Fruit fly (Drosophila melanogaster): Measurements from ENCODE around the gene CG3081.

Gene CG3081

dm6 chrX:4691226-4691625 is 47.4 kb upstream of the CG3081 start (continued):
- TF ChIP-seq gem (tag; optimal IDR thresholded peaks at IDR 0.05) (peak; percentile 66), Ptx1 (GFP tag; IDR thresholded peaks at IDR 0.05) (peak; percentile 44; the same call in 1 of the 2 replicates), Gug (GFP tag; IDR thresholded peaks at IDR 0.05) (0 out of 4 replicates have a peak, but pooled peaks have one; percentile 17), CG2712 (tag; optimal IDR thresholded peaks at IDR 0.05) (peak; percentile 52), dpn (GFP tag; optimal IDR thresholded peaks at IDR 0.05) (peak in 1 of 2 experiments; percentile 12), maf-S (GFP tag; optimal IDR thresholded peaks at IDR 0.05) (no peak), jigr1 (GFP tag; IDR thresholded peaks at IDR 0.05) (no peak), trem (tag; optimal IDR thresholded peaks at IDR 0.05) (peak; percentile 1), Opbp (GFP tag; IDR thresholded peaks at IDR 0.05; ENCODE audit: partially characterized antibody) (no peak), mld (GFP tag; IDR thresholded peaks at IDR 0.05; ENCODE audit: partially characterized antibody) (no peak), Drgx (GFP tag; IDR thresholded peaks at IDR 0.05) (0 out of 2 replicates have a peak, but pooled peaks have one; percentile 16), sisA (GFP tag; IDR thresholded peaks at IDR 0.05) (peak; percentile 44; the same call in 1 of the 2 replicates), CG10209 (GFP tag; optimal IDR thresholded peaks at IDR 0.05) (peak; percentile 34), CG2889 (GFP tag; IDR thresholded peaks at IDR 0.05) (no peak), BtbVII (GFP tag; optimal IDR thresholded peaks at IDR 0.05) (peak; percentile 1), cwo (GFP tag; optimal IDR thresholded peaks at IDR 0.05) (peak; percentile 32), Dbx (GFP tag; IDR thresholded peaks at IDR 0.05) (no peak), bowl (GFP tag; IDR thresholded peaks at IDR 0.05) (no peak), bsh (GFP tag; optimal IDR thresholded peaks at IDR 0.05) (peak in 1 of 2 experiments; percentile 32), p53 (GFP tag; optimal IDR thresholded peaks at IDR 0.05) (no peak), Hr3 (GFP tag; optimal IDR thresholded peaks at IDR 0.05) (peak; percentile 6), dmrt99B (tag; optimal IDR thresholded peaks at IDR 0.05) (peak; percentile 34), CG9609 (GFP tag; optimal IDR thresholded peaks at IDR 0.05) (no peak), Hmr (GFP tag; optimal IDR thresholded peaks at IDR 0.05) (peak; percentile 57), zen2 (GFP tag; IDR thresholded peaks at IDR 0.05; ENCODE audit: partially characterized antibody) (no peak), D19A (tag; optimal IDR thresholded peaks at IDR 0.05) (peak; percentile 21), CG10543 (GFP tag; optimal IDR thresholded peaks at IDR 0.05) (no peak), CG10147 (GFP tag; optimal IDR thresholded peaks at IDR 0.05) (peak; percentile 19), CG17802 (tag; optimal IDR thresholded peaks at IDR 0.05) (no peak), NK7.1 (GFP tag; optimal IDR thresholded peaks at IDR 0.05) (no peak), CG12391 (tag; optimal IDR thresholded peaks at IDR 0.05) (peak; percentile 52), CG18764 (GFP tag; optimal IDR thresholded peaks at IDR 0.05) (no peak), PHDP (tag; optimal IDR thresholded peaks at IDR 0.05) (peak; percentile 42), CG7786 (GFP tag; optimal IDR thresholded peaks at IDR 0.05) (no peak), pan (optimal IDR thresholded peaks at IDR 0.05) (no peak), pan (GFP tag; optimal IDR thresholded peaks at IDR 0.05 in 1 of 2, IDR thresholded peaks at IDR 0.05 in 1 of 2) (no peak), pita (GFP tag; optimal IDR thresholded peaks at IDR 0.05) (no peak), ewg (GFP tag; optimal IDR thresholded peaks at IDR 0.05) (peak; percentile 57), CG31441 (GFP tag; IDR thresholded peaks at IDR 0.05) (peak; percentile 36; the same call in 1 of the 2 replicates), h (optimal IDR thresholded peaks at IDR 0.05) (no peak), sima (GFP tag; optimal IDR thresholded peaks at IDR 0.05) (no peak), CG13287 (GFP tag; IDR thresholded peaks at IDR 0.05; ENCODE audit: partially characterized antibody) (no peak), Xrp1 (GFP tag; IDR thresholded peaks at IDR 0.05) (peak; percentile 43; the same call in 1 of the 2 replicates), Aef1 (GFP tag; IDR thresholded peaks at IDR 0.05) (peak; percentile 16; the same call in 1 of the 3 replicates), CG11560 (tag; IDR thresholded peaks at IDR 0.05) (no peak), Atf6 (GFP tag; IDR thresholded peaks at IDR 0.05) (peak; percentile 45; the same call in 1 of the 2 replicates), Max (GFP tag; optimal IDR thresholded peaks at IDR 0.05) (no peak), ATbp (GFP tag; optimal IDR thresholded peaks at IDR 0.05) (peak; percentile 30), Ssrp (tag; optimal IDR thresholded peaks at IDR 0.05) (peak; percentile 40), Awh (GFP tag; IDR thresholded peaks at IDR 0.05) (no peak), CG3281 (GFP tag; optimal IDR thresholded peaks at IDR 0.05) (peak; percentile 45)

All from whole organism, embryonic.